Worm (Caenorhabditis elegans) whole organism, L4 larva: ENCODE results near the gene nck-1.
A peak's percentile ranks its signal among the peaks of the same experiment; 100 is the strongest.

Experiments
- F44E2.7 ChIP-seq: fragments of 200-800 bp; sonication (Bioruptor generic); IDR thresholded peaks from 2 replicates; pipeline ENCODE4 v2.1.2; 2022; ENCODE audit warnings: missing genetic modification characterization, missing compliant biosample characterization
- R02D3.7 ChIP-seq: fragments of 150-350 bp; sonication (generic microtip); optimal IDR thresholded peaks from 3 replicates; lab custom pipeline; 2014; ENCODE audit warnings: missing biosample characterization, missing genetic modification characterization
- Y105C5A.15 ChIP-seq: fragments of 200-800 bp; sonication (Bioruptor generic); IDR thresholded peaks from 2 replicates; pipeline ENCODE4 v1.3.6; 2022; ENCODE audit warnings: missing genetic modification characterization, missing compliant biosample characterization
- Y48G9A.11 ChIP-seq: fragments of 200-800 bp; sonication (Bioruptor generic); IDR thresholded peaks from 2 replicates; pipeline ENCODE4 v1.3.6; 2022; ENCODE audit warnings: missing genetic modification reagents, missing genetic modification characterization, missing compliant biosample characterization
- Y5F2A.4 ChIP-seq: fragments of 200-800 bp; sonication (Bioruptor generic); optimal IDR thresholded peaks from 2 replicates; lab custom pipeline; 2018; ENCODE audit warnings: mild to moderate bottlenecking, missing genetic modification characterization, missing compliant biosample characterization
- ZK546.5 ChIP-seq, 2 experiments: sonication (generic microtip); optimal IDR thresholded peaks; 2 replicates each; lab custom pipeline; 2017; ENCODE audit warnings: missing biosample characterization in 2 of 2, missing genetic modification characterization in 2 of 2
- aly-2 ChIP-seq: sonication (generic microtip); optimal IDR thresholded peaks from 2 replicates; lab custom pipeline; 2018; ENCODE audit warnings: missing biosample characterization, missing genetic modification characterization
- ama-1 ChIP-seq: fragments of 150-350 bp; optimal IDR thresholded peaks from 2 replicates; lab custom pipeline; 2014; ENCODE audit warnings: inconsistent platforms, mixed read lengths
- arid-1 ChIP-seq: fragments of 200-800 bp; sonication (Bioruptor generic); conservative IDR thresholded peaks from 2 replicates; pipeline ENCODE4 v1.3.6; 2022; ENCODE audit warnings: missing genetic modification reagents, missing genetic modification characterization, missing compliant biosample characterization
- ceh-20 ChIP-seq: fragments of 200-800 bp; sonication (Bioruptor generic); IDR thresholded peaks from 2 replicates; pipeline ENCODE4 v1.3.6; 2022; ENCODE audit warnings: missing genetic modification reagents, missing genetic modification characterization, missing compliant biosample characterization
- ceh-32 ChIP-seq: sonication (generic microtip); optimal IDR thresholded peaks from 2 replicates; lab custom pipeline; 2016; ENCODE audit warnings: mild to moderate bottlenecking, missing genetic modification characterization, missing compliant biosample characterization; ENCODE audit not compliant: poor library complexity
- daf-12 ChIP-seq: fragments of 150-350 bp; optimal IDR thresholded peaks from 2 replicates; lab custom pipeline; 2014; ENCODE audit warnings: missing biosample characterization, missing genetic modification reagents, missing genetic modification characterization
- daf-16 ChIP-seq, 3 experiments: sonication (generic microtip); optimal IDR thresholded peaks; 2 replicates each; lab custom pipeline; 2016 to 2017; ENCODE audit warnings: missing genetic modification characterization in 3 of 3, missing genetic modification reagents in 3 of 3, mild to moderate bottlenecking in 2 of 3, missing compliant biosample characterization in 2 of 3, missing biosample characterization in 1 of 3, moderate library complexity in 1 of 3
- daf-19 ChIP-seq: fragments of 200-800 bp; sonication (Bioruptor generic); conservative IDR thresholded peaks from 2 replicates; pipeline ENCODE4 v1.3.6; 2022; ENCODE audit warnings: missing genetic modification characterization, missing compliant biosample characterization
- dmd-9 ChIP-seq: fragments of 200-800 bp; sonication (Bioruptor generic); IDR thresholded peaks from 2 replicates; pipeline ENCODE4 v1.3.6; 2022; ENCODE audit warnings: missing genetic modification reagents, missing genetic modification characterization, missing compliant biosample characterization
- fos-1 ChIP-seq: fragments of 150-350 bp; optimal IDR thresholded peaks from 2 replicates; lab custom pipeline; 2014; ENCODE audit warnings: missing biosample characterization, missing genetic modification characterization
- hif-1 ChIP-seq, 2 experiments: sonication (generic microtip); optimal IDR thresholded peaks; 2 replicates each; lab custom pipeline; 2016 to 2017; ENCODE audit warnings: missing compliant biosample characterization in 2 of 2, missing genetic modification characterization in 2 of 2, missing genetic modification reagents in 2 of 2, missing genotype in 2 of 2, mild to moderate bottlenecking in 1 of 2
- hlh-11 ChIP-seq: fragments of 200-800 bp; sonication (Bioruptor generic); optimal IDR thresholded peaks from 2 replicates; lab custom pipeline; 2018; ENCODE audit warnings: mild to moderate bottlenecking, missing genetic modification characterization, missing compliant biosample characterization
- lin-1 ChIP-seq: fragments of 200-800 bp; sonication (Bioruptor generic); IDR thresholded peaks from 2 replicates; pipeline ENCODE4 v1.3.6; 2022; ENCODE audit warnings: missing genetic modification reagents, missing genetic modification characterization, missing compliant biosample characterization
- lin-13 ChIP-seq: fragments of 150-350 bp; optimal IDR thresholded peaks from 2 replicates; lab custom pipeline; 2014; ENCODE audit warnings: missing biosample characterization, missing genetic modification reagents, missing genetic modification characterization
- lin-15B ChIP-seq: fragments of 150-350 bp; sonication (generic microtip); optimal IDR thresholded peaks from 3 replicates; lab custom pipeline; 2014; ENCODE audit warnings: missing biosample characterization, missing genetic modification characterization
- madf-5 ChIP-seq, 2 experiments: fragments of 200-800 bp; sonication (Bioruptor generic); IDR thresholded peaks; 2 replicates each; pipeline ENCODE4 v1.3.6; 2022; ENCODE audit warnings: missing compliant biosample characterization in 2 of 2, missing genetic modification characterization in 2 of 2
- madf-9 ChIP-seq: fragments of 200-800 bp; sonication (Bioruptor generic); conservative IDR thresholded peaks from 2 replicates; pipeline ENCODE4 v1.3.6; 2022; ENCODE audit warnings: missing genetic modification reagents, missing genetic modification characterization, missing compliant biosample characterization
- mdl-1 ChIP-seq, 2 experiments: fragments of 150-350 bp in 1 of 2; sonication (generic microtip) in 1 of 2; optimal IDR thresholded peaks; 2 replicates each; lab custom pipeline; 2014 to 2017; ENCODE audit warnings: missing biosample characterization in 2 of 2, missing genetic modification characterization in 2 of 2
- mdt-29 ChIP-seq: fragments of 200-800 bp; sonication (Bioruptor generic); IDR thresholded peaks from 2 replicates; pipeline ENCODE4 v1.3.6; 2022; ENCODE audit warnings: missing genetic modification reagents, missing genetic modification characterization, missing compliant biosample characterization
- mes-2 ChIP-seq: sonication (generic microtip); optimal IDR thresholded peaks from 2 replicates; lab custom pipeline; 2016; ENCODE audit warnings: missing genotype, mild to moderate bottlenecking, missing genetic modification characterization, missing compliant biosample characterization; ENCODE audit not compliant: poor library complexity, severe bottlenecking
- nhr-111 ChIP-seq: fragments of 200-800 bp; sonication (Bioruptor generic); optimal IDR thresholded peaks from 2 replicates; lab custom pipeline; 2018; ENCODE audit warnings: mild to moderate bottlenecking, missing genetic modification characterization, missing compliant biosample characterization
- nhr-41 ChIP-seq: fragments of 200-800 bp; sonication (Bioruptor generic); IDR thresholded peaks from 2 replicates; pipeline ENCODE4 v1.3.6; 2022; ENCODE audit warnings: missing genetic modification reagents, missing genetic modification characterization, missing compliant biosample characterization
- nhr-42 ChIP-seq: fragments of 200-800 bp; sonication (Bioruptor generic); IDR thresholded peaks from 2 replicates; pipeline ENCODE4 v1.3.6; 2022; ENCODE audit warnings: missing genetic modification characterization, missing compliant biosample characterization
- nhr-76 ChIP-seq: fragments of 150-350 bp; optimal IDR thresholded peaks from 2 replicates; lab custom pipeline; 2014; ENCODE audit warnings: missing biosample characterization, missing genetic modification characterization
- nhr-77 ChIP-seq: fragments of 150-350 bp; optimal IDR thresholded peaks from 2 replicates; lab custom pipeline; 2014; ENCODE audit warnings: missing biosample characterization, missing genetic modification characterization
- pqm-1 ChIP-seq: sonication (generic microtip); optimal IDR thresholded peaks from 2 replicates; lab custom pipeline; 2017; ENCODE audit warnings: missing biosample characterization, missing genetic modification characterization
- rbr-2 ChIP-seq: sonication (generic microtip); optimal IDR thresholded peaks from 2 replicates; lab custom pipeline; 2016; ENCODE audit warnings: missing genotype, missing genetic modification characterization, missing compliant biosample characterization
- saeg-2 ChIP-seq: fragments of 200-800 bp; sonication (Bioruptor generic); IDR thresholded peaks from 2 replicates; pipeline ENCODE4 v1.3.6; 2022; ENCODE audit warnings: missing genetic modification reagents, missing genetic modification characterization, missing compliant biosample characterization
- sdz-12 ChIP-seq: fragments of 200-800 bp; sonication (Bioruptor generic); optimal IDR thresholded peaks from 2 replicates; lab custom pipeline; 2018; ENCODE audit warnings: mild to moderate bottlenecking, missing genetic modification characterization, missing compliant biosample characterization
- skn-1 ChIP-seq: fragments of 150-350 bp; optimal IDR thresholded peaks from 2 replicates; lab custom pipeline; 2014; ENCODE audit warnings: missing biosample characterization, missing genetic modification characterization
- snpc-1.2 ChIP-seq: fragments of 200-800 bp; sonication (Bioruptor generic); IDR thresholded peaks from 2 replicates; pipeline ENCODE4 v1.3.6; 2022; ENCODE audit warnings: missing genetic modification reagents, missing genetic modification characterization, missing compliant biosample characterization
- spr-1 ChIP-seq: sonication (generic microtip); optimal IDR thresholded peaks from 2 replicates; lab custom pipeline; 2016; ENCODE audit warnings: mild to moderate bottlenecking, missing genetic modification characterization, missing compliant biosample characterization
- tag-97 ChIP-seq: fragments of 200-800 bp; sonication (Bioruptor generic); IDR thresholded peaks from 2 replicates; pipeline ENCODE4 v1.3.6; 2022; ENCODE audit warnings: missing genetic modification characterization, missing compliant biosample characterization
- unc-62 ChIP-seq, 3 experiments: fragments of 150-350 bp in 1 of 3; sonication (generic microtip); optimal IDR thresholded peaks in 2 of 3; peaks in 1 of 3; 1 replicate in 1 of 3; 2 replicates in 2 of 3; lab custom pipeline; 2014 to 2017; ENCODE audit warnings: missing biosample characterization in 3 of 3, missing genetic modification characterization in 3 of 3, missing genetic modification reagents in 3 of 3, missing genotype in 1 of 3
- vab-7 ChIP-seq: fragments of 200-800 bp; sonication (Bioruptor generic); IDR thresholded peaks from 2 replicates; pipeline ENCODE4 v1.3.6; 2022; ENCODE audit warnings: missing genetic modification reagents, missing genetic modification characterization, missing compliant biosample characterization
- zag-1 ChIP-seq: fragments of 150-350 bp; optimal IDR thresholded peaks from 2 replicates; lab custom pipeline; 2014; ENCODE audit warnings: missing biosample characterization, missing genetic modification characterization
- zfp-3 ChIP-seq: fragments of 200-800 bp; sonication (Bioruptor generic); conservative IDR thresholded peaks from 2 replicates; pipeline ENCODE4 v1.3.6; 2022; ENCODE audit warnings: missing genetic modification reagents, missing genetic modification characterization, missing compliant biosample characterization
- zip-11 ChIP-seq: fragments of 200-800 bp; sonication (Bioruptor generic); IDR thresholded peaks from 2 replicates; pipeline ENCODE4 v1.3.6; 2022; ENCODE audit warnings: missing genetic modification characterization, missing compliant biosample characterization
- ztf-7 ChIP-seq: fragments of 150-350 bp; optimal IDR thresholded peaks from 2 replicates; lab custom pipeline; 2014; ENCODE audit warnings: missing biosample characterization, missing genetic modification characterization

Gene nck-1

ce11 chrX:4142648-4143259 lies 10.5 kb downstream of the nck-1 start (continued):
- TF ChIP-seq ceh-20 (peak; percentile 56; the same call in 1 of the 2 replicates), saeg-2 (GFP tag; lab: Robert Waterston, UW) (0 out of 2 replicates have a peak, but pooled peaks have one; percentile 6), lin-13 (GFP tag; lab: Kevin White, UChicago) (no peak), Y48G9A.11 (GFP tag; lab: Robert Waterston, UW) (no peak), madf-5 (GFP tag; IDR thresholded peaks at IDR 0.05; lab: Robert Waterston, UW) (no peak), zag-1 (tag; lab: Kevin White, UChicago) (no peak), tag-97 (GFP tag; lab: Robert Waterston, UW) (no peak), rbr-2 (no peak), daf-19 (GFP tag; lab: Robert Waterston, UW) (0 out of 2 replicates have a peak, but pooled peaks have one; percentile 8), lin-1 (0 out of 2 replicates have a peak, but pooled peaks have one; percentile 13), aly-2 (tag; lab: Kevin White, UChicago) (no peak), daf-16 (GFP tag; optimal IDR thresholded peaks at IDR 0.05; lab: Kevin White, UChicago) (peak in 1 of 2 experiments; percentile 89), daf-16 (tag; optimal IDR thresholded peaks at IDR 0.05; lab: Kevin White, UChicago) (peak; percentile 84), zfp-3 (GFP tag; lab: Robert Waterston, UW) (no peak), fos-1 (tag; lab: Kevin White, UChicago) (no peak), ama-1 (lab: Kevin White, UChicago) (no peak), hif-1 (tag; optimal IDR thresholded peaks at IDR 0.05; lab: Kevin White, UChicago) (peak in 1 of 2 experiments; percentile 99), nhr-41 (GFP tag; lab: Robert Waterston, UW) (no peak), nhr-76 (tag; lab: Kevin White, UChicago) (no peak), zip-11 (GFP tag; lab: Robert Waterston, UW) (no peak), nhr-77 (no peak)

- TF ChIP-seq hlh-11, result peak; percentile 98
- 0 out of 2 replicates have a peak, but pooled peaks have one; percentile 16 for TF ChIP-seq snpc-1.2 (GFP tag; lab: Robert Waterston, UW)
- no peak for TF ChIP-seq sdz-12
- TF ChIP-seq mdl-1 (tag; optimal IDR thresholded peaks at IDR 0.05; lab: Kevin White, UChicago), result peak; percentile 91 to 93
- TF ChIP-seq lin-15B, result no peak
- no peak for TF ChIP-seq ZK546.5 (tag; optimal IDR thresholded peaks at IDR 0.05; lab: Kevin White, UChicago)
- TF ChIP-seq ceh-20, result peak; percentile 93
- TF ChIP-seq skn-1, result peak; percentile 34
- TF ChIP-seq arid-1 (GFP tag; lab: Robert Waterston, UW), result peak; percentile 75
- TF ChIP-seq mdt-29 (GFP tag; lab: Robert Waterston, UW), result peak; percentile 92
- peak; percentile 26 for TF ChIP-seq spr-1 (tag; lab: Kevin White, UChicago)
- TF ChIP-seq nhr-111 (GFP tag; lab: Kevin White, UChicago), result no peak
- peak; percentile 92 for TF ChIP-seq lin-1
- no peak for TF ChIP-seq F44E2.7 (GFP tag; lab: Robert Waterston, UW)
- no peak for TF ChIP-seq Y5F2A.4
- no peak for TF ChIP-seq Y105C5A.15 (GFP tag; lab: Robert Waterston, UW)
- TF ChIP-seq lin-13 (GFP tag; lab: Kevin White, UChicago), result peak; percentile 88
- TF ChIP-seq daf-12 (tag; lab: Kevin White, UChicago), result no peak
- TF ChIP-seq dmd-9 (GFP tag; lab: Robert Waterston, UW), result 0 out of 2 replicates have a peak, but pooled peaks have one; percentile 5
- peak; percentile 59 for TF ChIP-seq ama-1 (lab: Kevin White, UChicago)
- TF ChIP-seq daf-19 (GFP tag; lab: Robert Waterston, UW), result no peak
- no peak for TF ChIP-seq zag-1 (tag; lab: Kevin White, UChicago)
- TF ChIP-seq R02D3.7 (tag; lab: Kevin White, UChicago), result no peak
- TF ChIP-seq pqm-1 (tag; lab: Kevin White, UChicago), result no peak
- TF ChIP-seq vab-7, result no peak
- peak in 1 of 2 experiments; percentile 22 for TF ChIP-seq daf-16 (GFP tag; optimal IDR thresholded peaks at IDR 0.05; lab: Kevin White, UChicago)
- TF ChIP-seq daf-16 (tag; optimal IDR thresholded peaks at IDR 0.05; lab: Kevin White, UChicago), result peak; percentile 41
- TF ChIP-seq saeg-2 (GFP tag; lab: Robert Waterston, UW), result peak; percentile 80
- no peak for TF ChIP-seq ztf-7
- TF ChIP-seq hif-1 (tag; optimal IDR thresholded peaks at IDR 0.05; lab: Kevin White, UChicago), result peak; percentile 98 to 100
- peak; percentile 80; the same call in 1 of the 2 replicates for TF ChIP-seq nhr-42 (GFP tag; lab: Robert Waterston, UW)
- TF ChIP-seq Y48G9A.11 (GFP tag; lab: Robert Waterston, UW), result 0 out of 2 replicates have a peak, but pooled peaks have one; percentile 29
- peak; percentile 2 for TF ChIP-seq mes-2 (tag; lab: Kevin White, UChicago)
- no peak for TF ChIP-seq aly-2 (tag; lab: Kevin White, UChicago)
- TF ChIP-seq unc-62 (GFP tag; optimal IDR thresholded peaks at IDR 0.05 in 1 of 2; lab: Kevin White, UChicago), result no peak
- TF ChIP-seq unc-62 (tag; optimal IDR thresholded peaks at IDR 0.05; lab: Kevin White, UChicago), result no peak
- peak; percentile 56; the same call in 1 of the 2 replicates for TF ChIP-seq madf-9 (GFP tag; lab: Robert Waterston, UW)
- TF ChIP-seq nhr-41 (GFP tag; lab: Robert Waterston, UW), result no peak
- TF ChIP-seq ceh-32, result peak; percentile 48
These were observed 11.0 kb downstream of the nck-1 start for ce11 chrX:4142202-4142601.
